Worm (Caenorhabditis elegans) whole organism, L4 larva: ENCODE results near the gene K07E3.2.

Source experiments
- F10B5.3 ChIP-seq: sonication (generic microtip); optimal IDR thresholded peaks from 2 replicates; lab custom pipeline; 2016; ENCODE audit warnings: mild to moderate bottlenecking, missing genetic modification characterization, missing compliant biosample characterization
- F49E8.2 ChIP-seq: sonication (generic microtip); optimal IDR thresholded peaks from 2 replicates; lab custom pipeline; 2016; ENCODE audit warnings: missing compliant biosample characterization, mild to moderate bottlenecking, missing genetic modification characterization, borderline replicate concordance
- arid-1 ChIP-seq: fragments of 200-800 bp; sonication (Bioruptor generic); conservative IDR thresholded peaks from 2 replicates; pipeline ENCODE4 v1.3.6; 2022; ENCODE audit warnings: missing genetic modification reagents, missing genetic modification characterization, missing compliant biosample characterization
- attf-4 ChIP-seq: sonication (generic microtip); optimal IDR thresholded peaks from 3 replicates; lab custom pipeline; 2017; ENCODE audit warnings: missing biosample characterization, missing genetic modification characterization
- ceh-32 ChIP-seq: sonication (generic microtip); optimal IDR thresholded peaks from 2 replicates; lab custom pipeline; 2016; ENCODE audit warnings: mild to moderate bottlenecking, missing genetic modification characterization, missing compliant biosample characterization; ENCODE audit not compliant: poor library complexity
- ctbp-1 ChIP-seq: fragments of 200-800 bp; sonication (Bioruptor generic); IDR thresholded peaks from 2 replicates; pipeline ENCODE4 v1.3.6; 2022; ENCODE audit warnings: missing genetic modification reagents, missing genetic modification characterization, missing compliant biosample characterization
- daf-19 ChIP-seq: fragments of 200-800 bp; sonication (Bioruptor generic); conservative IDR thresholded peaks from 2 replicates; pipeline ENCODE4 v1.3.6; 2022; ENCODE audit warnings: missing genetic modification characterization, missing compliant biosample characterization
- duxl-1 ChIP-seq: sonication (generic microtip); optimal IDR thresholded peaks from 2 replicates; lab custom pipeline; 2016; ENCODE audit warnings: mild to moderate bottlenecking, missing genetic modification characterization, moderate library complexity, missing compliant biosample characterization; ENCODE audit not compliant: poor library complexity
- nhr-10 ChIP-seq: fragments of 150-350 bp; optimal IDR thresholded peaks from 2 replicates; lab custom pipeline; 2014; ENCODE audit warnings: missing biosample characterization, missing genetic modification characterization
- zag-1 ChIP-seq: fragments of 150-350 bp; optimal IDR thresholded peaks from 2 replicates; lab custom pipeline; 2014; ENCODE audit warnings: missing biosample characterization, missing genetic modification characterization
- ztf-11 ChIP-seq: fragments of 150-350 bp; optimal IDR thresholded peaks from 2 replicates; lab custom pipeline; 2014; ENCODE audit warnings: missing biosample characterization, missing genetic modification characterization

K07E3.2 gene

ce11 chrX:8157132-8157531 lies 53.0 kb downstream of the K07E3.2 start (continued):
- TF ChIP-seq duxl-1 = no peak
- no peak for TF ChIP-seq zag-1 (tag; lab: Kevin White, UChicago)
- no peak for TF ChIP-seq ctbp-1 (GFP tag; lab: Robert Waterston, UW)
- TF ChIP-seq F49E8.2 (tag; lab: Kevin White, UChicago) = no peak
- TF ChIP-seq F10B5.3 (tag; lab: Kevin White, UChicago) = no peak
- no peak for TF ChIP-seq arid-1 (GFP tag; lab: Robert Waterston, UW)
- TF ChIP-seq daf-19 (GFP tag; lab: Robert Waterston, UW) = no peak
- TF ChIP-seq ceh-32 (tag; lab: Kevin White, UChicago) = no peak
- no peak for TF ChIP-seq ztf-11 (tag; lab: Kevin White, UChicago)
- no peak for TF ChIP-seq attf-4
- no peak for TF ChIP-seq nhr-10
